Worm (Caenorhabditis elegans): ENCODE data around the gene nhr-1.

- TF ChIP-seq pha-4 (tag; optimal IDR thresholded peaks at IDR 0.05) (no peak), nfya-1 (tag; optimal IDR thresholded peaks at IDR 0.05; ENCODE audit: insufficient read depth) (no peak), lin-39 (tag; optimal IDR thresholded peaks at IDR 0.05) (no peak), snpc-4 (tag; optimal IDR thresholded peaks at IDR 0.05) (no peak)
Observed at ce11 chrX:17563411-17563810, 49.5 kb downstream of the nhr-1 start, which contains the start of gene F31A3.5.
